Worm (Caenorhabditis elegans): ENCODE measurements around the gene gsp-1.

- TF ChIP-seq F37D6.2 (tag; optimal IDR thresholded peaks at IDR 0.05) (no peak), D1046.2 (GFP tag; IDR thresholded peaks at IDR 0.05) (no peak), ceh-44 (GFP tag; IDR thresholded peaks at IDR 0.05) (no peak), Y75B8A.6 (GFP tag; IDR thresholded peaks at IDR 0.05) (no peak), fkh-10 (GFP tag; optimal IDR thresholded peaks at IDR 0.05) (no peak), ceh-32 (tag; optimal IDR thresholded peaks at IDR 0.05; ENCODE audit: poor library complexity) (no peak), aly-2 (tag; optimal IDR thresholded peaks at IDR 0.05) (no peak), lir-3 (tag; optimal IDR thresholded peaks at IDR 0.05) (no peak), Y105C5A.15 (GFP tag; IDR thresholded peaks at IDR 0.05) (no peak), F44E2.7 (GFP tag; IDR thresholded peaks at IDR 0.05) (no peak), ces-1 (GFP tag; optimal IDR thresholded peaks at IDR 0.05) (no peak), unc-62 (GFP tag; optimal IDR thresholded peaks at IDR 0.05 in 1 of 2) (peak in 1 of 2 experiments; percentile 24), unc-62 (tag; optimal IDR thresholded peaks at IDR 0.05) (no peak), daf-19 (GFP tag; conservative IDR thresholded peaks at IDR 0.05) (no peak)
Observed at ce11 chrV:10713704-10714239, 31.6 kb downstream of the gsp-1 start.

All from whole organism, L4 larva.